Worm (Caenorhabditis elegans): ENCODE measurements around the gene acr-21.

ce11 chrIII:6558487-6558886, 23.2 kb upstream of the acr-21 start, which contains the start of gene C09E7.8:
- TF ChIP-seq unc-62 (GFP tag; optimal IDR thresholded peaks at IDR 0.05) (no peak), nhr-28 (tag; optimal IDR thresholded peaks at IDR 0.05) (no peak), unc-130 (tag; optimal IDR thresholded peaks at IDR 0.05) (no peak), ceh-82 (tag; optimal IDR thresholded peaks at IDR 0.05) (no peak)

Measured in whole organism, L1 larva.